Fruit fly (Drosophila melanogaster) whole organism, embryonic: Measurements from ENCODE around the gene CG12012.

ENCODE experiments used
- Bgb ChIP-seq: fragments of 200-800 bp; sonication (Bioruptor generic); IDR thresholded peaks from 2 replicates; pipeline ENCODE4 v1.3.6; 2022; ENCODE audit warnings: missing biosample characterization, missing genetic modification characterization; ENCODE audit not compliant: partially characterized antibody
- CG1024 ChIP-seq: fragments of 200-800 bp; sonication (Bioruptor generic); IDR thresholded peaks from 2 replicates; pipeline ENCODE4 v1.3.6; 2022; ENCODE audit warnings: missing biosample characterization, missing genetic modification characterization
- CG11560 ChIP-seq: fragments of 200-800 bp; sonication (Bioruptor generic); IDR thresholded peaks from 3 replicates; pipeline ENCODE4 v1.3.6; 2022; ENCODE audit warnings: missing biosample characterization, missing genetic modification characterization
- CG11723 ChIP-seq: fragments of 200-800 bp; sonication (Bioruptor generic); optimal IDR thresholded peaks from 2 replicates; lab custom pipeline; 2017; ENCODE audit warnings: missing biosample characterization, mild to moderate bottlenecking, missing genetic modification characterization
- CG13424 ChIP-seq: fragments of 200-800 bp; sonication (Bioruptor generic); optimal IDR thresholded peaks from 2 replicates; lab custom pipeline; 2019; ENCODE audit warnings: missing biosample characterization, mild to moderate bottlenecking, missing genetic modification characterization, moderate library complexity
- CG16813 ChIP-seq: fragments of 200-800 bp; sonication (Bioruptor generic); IDR thresholded peaks from 3 replicates; pipeline ENCODE4 v1.3.6; 2022; ENCODE audit warnings: missing biosample characterization, missing genetic modification characterization; ENCODE audit not compliant: partially characterized antibody
- CG17568 ChIP-seq: fragments of 200-800 bp; sonication (Bioruptor generic); optimal IDR thresholded peaks from 2 replicates; lab custom pipeline; 2018; ENCODE audit warnings: missing biosample characterization, mild to moderate bottlenecking, missing genetic modification characterization, moderate library complexity
- CG1832 ChIP-seq: fragments of 200-800 bp; sonication (Bioruptor generic); optimal IDR thresholded peaks from 2 replicates; lab custom pipeline; 2017; ENCODE audit warnings: missing biosample characterization, mild to moderate bottlenecking, missing genetic modification characterization, inconsistent platforms
- CG5245 ChIP-seq: fragments of 200-800 bp; sonication (Bioruptor generic); optimal IDR thresholded peaks from 3 replicates; lab custom pipeline; 2016; ENCODE audit warnings: missing biosample characterization, missing genetic modification characterization
- CG7556 ChIP-seq: fragments of 200-800 bp; sonication (Bioruptor generic); optimal IDR thresholded peaks from 2 replicates; lab custom pipeline; 2017; ENCODE audit warnings: missing biosample characterization, mild to moderate bottlenecking, missing genetic modification characterization
- CG7963 ChIP-seq: fragments of 200-800 bp; sonication (Bioruptor generic); IDR thresholded peaks from 3 replicates; pipeline ENCODE4 v1.3.6; 2022; ENCODE audit warnings: missing biosample characterization, missing genetic modification characterization; ENCODE audit not compliant: partially characterized antibody
- CG8765 ChIP-seq: fragments of 200-800 bp; sonication (Bioruptor generic); IDR thresholded peaks from 2 replicates; pipeline ENCODE4 v1.3.6; 2022; ENCODE audit warnings: missing biosample characterization, missing genetic modification characterization
- CG9876 ChIP-seq: fragments of 200-800 bp; sonication (Bioruptor generic); optimal IDR thresholded peaks from 2 replicates; lab custom pipeline; 2016; ENCODE audit warnings: missing biosample characterization, missing genetic modification characterization
- D19A ChIP-seq: fragments of 200-800 bp; optimal IDR thresholded peaks from 3 replicates; lab custom pipeline; 2019; ENCODE audit warnings: missing biosample characterization, mild to moderate bottlenecking, missing genetic modification characterization, moderate library complexity
- Dip3 ChIP-seq: fragments of 200-800 bp; sonication (Bioruptor generic); optimal IDR thresholded peaks from 3 replicates; lab custom pipeline; 2016; ENCODE audit warnings: missing biosample characterization, missing genetic modification characterization
- Fer1 ChIP-seq: fragments of 200-800 bp; sonication (Bioruptor generic); optimal IDR thresholded peaks from 2 replicates; lab custom pipeline; 2017; ENCODE audit warnings: missing biosample characterization, mild to moderate bottlenecking, missing genetic modification characterization
- Hmr ChIP-seq: fragments of 200-800 bp; sonication (Bioruptor generic); optimal IDR thresholded peaks from 3 replicates; lab custom pipeline; 2017; ENCODE audit warnings: mild to moderate bottlenecking, missing biosample characterization, missing genetic modification reagents, missing genetic modification characterization
- Hmx ChIP-seq: fragments of 200-800 bp; sonication (Bioruptor generic); optimal IDR thresholded peaks from 2 replicates; lab custom pipeline; 2016; ENCODE audit warnings: missing biosample characterization, missing genetic modification characterization
- Jarid2 ChIP-seq: fragments of 200-800 bp; sonication (Bioruptor generic); optimal IDR thresholded peaks from 3 replicates; lab custom pipeline; 2017; ENCODE audit warnings: mild to moderate bottlenecking, missing biosample characterization, missing genetic modification reagents, missing genetic modification characterization
- Oli ChIP-seq: fragments of 200-800 bp; sonication (Bioruptor generic); optimal IDR thresholded peaks from 2 replicates; lab custom pipeline; 2018; ENCODE audit warnings: missing biosample characterization, mild to moderate bottlenecking, missing genetic modification characterization, moderate library complexity
- Sox102F ChIP-seq: fragments of 200-800 bp; sonication (Bioruptor generic); optimal IDR thresholded peaks from 2 replicates; lab custom pipeline; 2018; ENCODE audit warnings: missing biosample characterization, mild to moderate bottlenecking, missing genetic modification characterization, moderate library complexity
- ash1 ChIP-seq: fragments of 200-800 bp; sonication (Bioruptor generic); optimal IDR thresholded peaks from 2 replicates; lab custom pipeline; 2018; ENCODE audit warnings: missing biosample characterization, mild to moderate bottlenecking, missing genetic modification characterization
- az2 ChIP-seq: fragments of 200-800 bp; sonication (Bioruptor generic); optimal IDR thresholded peaks from 3 replicates; lab custom pipeline; 2016; ENCODE audit warnings: missing biosample characterization, missing genetic modification characterization
- bigmax ChIP-seq: fragments of 200-800 bp; sonication (Bioruptor generic); optimal IDR thresholded peaks from 2 replicates; lab custom pipeline; 2018; ENCODE audit warnings: missing biosample characterization, mild to moderate bottlenecking, missing genetic modification characterization
- bsh ChIP-seq, 2 experiments: fragments of 200-800 bp; sonication (Bioruptor generic); optimal IDR thresholded peaks; 2 replicates each; lab custom pipeline; 2017 to 2018; ENCODE audit warnings: mild to moderate bottlenecking in 2 of 2, missing biosample characterization in 2 of 2, missing genetic modification characterization in 2 of 2, moderate library complexity in 1 of 2
- caup ChIP-seq: fragments of 200-800 bp; sonication (Bioruptor generic); optimal IDR thresholded peaks from 3 replicates; lab custom pipeline; 2017; ENCODE audit warnings: missing biosample characterization, mild to moderate bottlenecking, missing genetic modification characterization, moderate library complexity; ENCODE audit not compliant: severe bottlenecking
- chm ChIP-seq: fragments of 200-800 bp; sonication (Bioruptor generic); IDR thresholded peaks from 2 replicates; pipeline ENCODE4 v1.3.6; 2022; ENCODE audit warnings: missing biosample characterization, missing genetic modification characterization
- crol ChIP-seq: fragments of 200-800 bp; sonication (Bioruptor generic); IDR thresholded peaks from 2 replicates; pipeline ENCODE4 v1.3.6; 2022; ENCODE audit warnings: missing biosample characterization, missing genetic modification characterization
- dpn ChIP-seq, 2 experiments: fragments of 200-800 bp; sonication (Bioruptor generic); optimal IDR thresholded peaks; 3 replicates each; lab custom pipeline; 2016; ENCODE audit warnings: missing biosample characterization in 2 of 2, missing genetic modification characterization in 2 of 2
- en ChIP-seq: fragments of 200-800 bp; sonication (Bioruptor generic); optimal IDR thresholded peaks from 2 replicates; lab custom pipeline; 2016; ENCODE audit warnings: missing biosample characterization, missing genetic modification characterization
- gfzf ChIP-seq: fragments of 200-800 bp; sonication (Bioruptor generic); optimal IDR thresholded peaks from 2 replicates; lab custom pipeline; 2016; ENCODE audit warnings: missing biosample characterization, mild to moderate bottlenecking, missing genetic modification characterization, moderate library complexity
- grau ChIP-seq: fragments of 200-800 bp; optimal IDR thresholded peaks from 3 replicates; lab custom pipeline; 2019; ENCODE audit warnings: missing biosample characterization, mild to moderate bottlenecking, missing genetic modification characterization, moderate library complexity
- insv ChIP-seq, 2 experiments: fragments of 200-800 bp; sonication (Bioruptor generic); optimal IDR thresholded peaks; 3 replicates each; lab custom pipeline; 2016 to 2018; ENCODE audit warnings: missing biosample characterization in 2 of 2, missing genetic modification characterization in 2 of 2
- knrl ChIP-seq: fragments of 200-800 bp; sonication (Bioruptor generic); IDR thresholded peaks from 3 replicates; pipeline ENCODE4 v1.3.6; 2022; ENCODE audit warnings: missing biosample characterization, missing genetic modification characterization; ENCODE audit not compliant: partially characterized antibody
- lola ChIP-seq, 3 experiments: fragments of >200 bp in 2 of 3; fragments of 200-800 bp in 1 of 3; sonication (Bioruptor generic) in 1 of 3; optimal IDR thresholded peaks; 2 replicates each; lab custom pipeline; 2017 to 2019; ENCODE audit warnings: missing biosample characterization in 3 of 3, missing genetic modification characterization in 3 of 3, mild to moderate bottlenecking in 1 of 3, moderate library complexity in 1 of 3
- nerfin-1 ChIP-seq: fragments of 200-800 bp; sonication (Bioruptor generic); optimal IDR thresholded peaks from 3 replicates; lab custom pipeline; 2019; ENCODE audit warnings: missing biosample characterization, mild to moderate bottlenecking, missing genetic modification characterization, moderate library complexity
- odd ChIP-seq: fragments of 200-800 bp; sonication (Bioruptor generic); optimal IDR thresholded peaks from 2 replicates; lab custom pipeline; 2017; ENCODE audit warnings: missing biosample characterization, mild to moderate bottlenecking, missing genetic modification characterization
- prd ChIP-seq, 3 experiments: fragments of >200 bp in 2 of 3; fragments of 200-800 bp in 1 of 3; sonication (Bioruptor generic) in 1 of 3; optimal IDR thresholded peaks in 2 of 3; IDR thresholded peaks in 1 of 3; 2 replicates in 2 of 3; 3 replicates in 1 of 3; pipeline versions ENCODE4 v1.3.6 to Lab custom; 2017 to 2022; ENCODE audit warnings: missing biosample characterization in 1 of 3, missing genetic modification characterization in 1 of 3
- pzg ChIP-seq: fragments of 200-800 bp; sonication (Bioruptor generic); optimal IDR thresholded peaks from 3 replicates; lab custom pipeline; 2018; ENCODE audit warnings: missing biosample characterization, mild to moderate bottlenecking, missing genetic modification characterization, moderate library complexity
- scrt ChIP-seq: fragments of 200-800 bp; sonication (Bioruptor generic); optimal IDR thresholded peaks from 2 replicates; lab custom pipeline; 2018; ENCODE audit warnings: missing biosample characterization, mild to moderate bottlenecking, missing genetic modification characterization, moderate library complexity
- sd ChIP-seq: fragments of 200-800 bp; sonication (Bioruptor generic); optimal IDR thresholded peaks from 3 replicates; lab custom pipeline; 2018; ENCODE audit warnings: missing biosample characterization, mild to moderate bottlenecking, missing genetic modification characterization, moderate library complexity
- sna ChIP-seq: fragments of 200-800 bp; sonication (Bioruptor generic); IDR thresholded peaks from 2 replicates; pipeline ENCODE4 v1.3.6; 2022; ENCODE audit warnings: missing biosample characterization, missing genetic modification characterization; ENCODE audit not compliant: partially characterized antibody
- tgo ChIP-seq: fragments of 200-800 bp; sonication (Bioruptor generic); IDR thresholded peaks from 3 replicates; pipeline ENCODE4 v1.3.6; 2022; ENCODE audit warnings: missing biosample characterization, missing genetic modification characterization
- usp ChIP-seq: fragments of >200 bp; optimal IDR thresholded peaks from 2 replicates; lab custom pipeline; 2017; ENCODE audit warnings: missing biosample characterization, missing genetic modification characterization
- wek ChIP-seq: fragments of 200-800 bp; sonication (Bioruptor generic); optimal IDR thresholded peaks from 3 replicates; lab custom pipeline; 2018; ENCODE audit warnings: missing biosample characterization, mild to moderate bottlenecking, missing genetic modification characterization, moderate library complexity
- zf30C ChIP-seq: fragments of 200-800 bp; sonication (Bioruptor generic); optimal IDR thresholded peaks from 3 replicates; lab custom pipeline; 2018; ENCODE audit warnings: missing biosample characterization, mild to moderate bottlenecking, missing genetic modification characterization
- zfh1 ChIP-seq: fragments of 200-800 bp; sonication (Bioruptor generic); IDR thresholded peaks from 3 replicates; pipeline ENCODE4 v1.3.6; 2022; ENCODE audit warnings: missing biosample characterization, missing genetic modification characterization
- zfh2 ChIP-seq: fragments of 200-800 bp; sonication (Bioruptor generic); optimal IDR thresholded peaks from 2 replicates; lab custom pipeline; 2016; ENCODE audit warnings: missing biosample characterization, missing genetic modification characterization

CG12012 gene

dm6 chr3L:3381869-3382488 is 5.4 kb downstream of the CG12012 start (continued):
- no peak for TF ChIP-seq crol (GFP tag; lab: Robert Waterston, UW)
- TF ChIP-seq insv (GFP tag; optimal IDR thresholded peaks at IDR 0.05; lab: Kevin White, UChicago): no peak
- TF ChIP-seq prd (optimal IDR thresholded peaks at IDR 0.05; lab: Kevin White, UChicago): no peak
- peak; percentile 60; the same call in 2 of the 3 replicates for TF ChIP-seq prd (GFP tag; IDR thresholded peaks at IDR 0.05; lab: Robert Waterston, UW)
- peak; percentile 26 for TF ChIP-seq caup
- no peak for TF ChIP-seq wek (GFP tag; lab: Kevin White, UChicago)
- TF ChIP-seq CG1832 (GFP tag; lab: Kevin White, UChicago): no peak
- TF ChIP-seq bigmax: no peak
- no peak; the same call in 2 of the 3 replicates for TF ChIP-seq CG11560
- TF ChIP-seq zf30C (GFP tag; lab: Kevin White, UChicago): no peak
- TF ChIP-seq odd (GFP tag; lab: Kevin White, UChicago): no peak
- 0 out of 2 replicates have a peak, but pooled peaks have one; percentile 10 for TF ChIP-seq CG1024 (GFP tag; lab: Robert Waterston, UW)
- no peak for TF ChIP-seq lola (GFP tag; optimal IDR thresholded peaks at IDR 0.05; lab: Kevin White, UChicago)
- no peak for TF ChIP-seq sna (GFP tag; lab: Robert Waterston, UW)
- no peak for TF ChIP-seq Hmx (GFP tag; lab: Kevin White, UChicago)
- TF ChIP-seq nerfin-1: no peak
- peak; percentile 44 for TF ChIP-seq grau
- no peak for TF ChIP-seq chm (GFP tag; lab: Robert Waterston, UW)
- TF ChIP-seq CG9876 (GFP tag; lab: Kevin White, UChicago): no peak
- peak; percentile 39 for TF ChIP-seq CG8765 (GFP tag; lab: Robert Waterston, UW)
- no peak for TF ChIP-seq pzg (GFP tag; lab: Kevin White, UChicago)
- no peak for TF ChIP-seq usp (GFP tag; lab: Kevin White, UChicago)
- peak in 1 of 2 experiments; percentile 48 for TF ChIP-seq bsh (GFP tag; optimal IDR thresholded peaks at IDR 0.05; lab: Kevin White, UChicago)
- no peak for TF ChIP-seq D19A (tag; lab: Kevin White, UChicago)
- peak; percentile 59 for TF ChIP-seq tgo (GFP tag; lab: Robert Waterston, UW)
- no peak for TF ChIP-seq CG16813
- TF ChIP-seq ash1: no peak
- peak; percentile 44 for TF ChIP-seq CG13424 (tag; lab: Kevin White, UChicago)
- peak; percentile 64; the same call in 2 of the 3 replicates for TF ChIP-seq zfh1 (GFP tag; lab: Robert Waterston, UW)
- peak; percentile 32 for TF ChIP-seq Oli (tag; lab: Kevin White, UChicago)
- no peak for TF ChIP-seq CG17568
- TF ChIP-seq knrl (GFP tag; lab: Robert Waterston, UW): no peak
- TF ChIP-seq Fer1 (GFP tag; lab: Kevin White, UChicago): peak; percentile 40
- TF ChIP-seq en (GFP tag; lab: Kevin White, UChicago): no peak
- TF ChIP-seq gfzf: no peak
- TF ChIP-seq CG11723 (GFP tag; lab: Kevin White, UChicago): no peak
- TF ChIP-seq dpn (GFP tag; optimal IDR thresholded peaks at IDR 0.05; lab: Kevin White, UChicago): peak; percentile 6 to 17
- no peak for TF ChIP-seq CG7556
- no peak for TF ChIP-seq Hmr (GFP tag; lab: Kevin White, UChicago)
- no peak for TF ChIP-seq Bgb (GFP tag; lab: Robert Waterston, UW)
- TF ChIP-seq sd: no peak
- peak; percentile 19 for TF ChIP-seq scrt (GFP tag; lab: Kevin White, UChicago)
- no peak for TF ChIP-seq CG5245 (GFP tag; lab: Kevin White, UChicago)
- TF ChIP-seq CG7963 (GFP tag; lab: Robert Waterston, UW): no peak
- TF ChIP-seq Jarid2 (GFP tag; lab: Kevin White, UChicago): peak; percentile 12
- TF ChIP-seq az2 (GFP tag; lab: Kevin White, UChicago): no peak
- TF ChIP-seq zfh2 (GFP tag; lab: Kevin White, UChicago): peak; percentile 14
- peak; percentile 75 for TF ChIP-seq Sox102F
- TF ChIP-seq Dip3 (GFP tag; lab: Kevin White, UChicago): no peak
